Worm (Caenorhabditis elegans): ENCODE data around the gene F38B6.6.

Gene F38B6.6

DNA sequence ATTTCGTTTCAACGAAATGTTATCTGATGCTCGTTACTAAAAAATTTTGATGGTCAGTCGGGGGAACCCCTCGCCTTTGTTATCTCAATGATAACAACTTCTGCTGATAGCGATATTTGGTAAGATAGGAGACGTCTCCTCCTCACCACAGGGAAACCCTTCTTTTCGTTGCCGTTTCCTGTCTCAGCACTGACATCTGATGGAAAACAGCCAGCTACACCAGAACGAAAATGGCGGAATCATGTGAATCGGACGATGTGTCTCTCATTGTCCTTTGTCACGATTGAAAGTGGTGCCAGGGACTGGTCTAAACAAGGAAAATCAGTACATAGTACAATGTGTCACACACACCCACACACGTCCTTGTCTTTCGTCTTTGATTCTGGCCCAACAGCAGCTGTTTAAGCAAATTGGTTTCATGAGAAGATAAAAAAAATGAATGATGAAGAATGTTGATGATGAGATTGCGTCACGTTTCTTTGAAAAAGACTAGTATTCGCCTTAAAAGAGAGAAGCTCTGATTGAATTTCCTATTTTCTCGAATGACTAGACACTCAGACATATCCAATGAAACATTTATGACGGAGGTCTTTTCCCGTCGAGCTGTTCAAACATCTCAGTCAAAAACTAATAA lies 46.6 kb upstream of the F38B6.6 start (continued):
- TF ChIP-seq efl-1 (optimal IDR thresholded peaks at IDR 0.05) (peak in 1 of 2 experiments; percentile 26), efl-1 (GFP tag; optimal IDR thresholded peaks at IDR 0.05 in 1 of 2) (peak in 1 of 2 experiments; percentile 45), nhr-84 (tag; optimal IDR thresholded peaks at IDR 0.05) (no peak), unc-86 (tag; optimal IDR thresholded peaks at IDR 0.05) (peak; percentile 40), ceh-63 (GFP tag; optimal IDR thresholded peaks at IDR 0.05) (no peak), hpl-2 (GFP tag; optimal IDR thresholded peaks at IDR 0.05) (no peak), nhr-11 (tag; optimal IDR thresholded peaks at IDR 0.05) (peak; percentile 31), aha-1 (tag; optimal IDR thresholded peaks at IDR 0.05) (no peak), snu-23 (GFP tag; optimal IDR thresholded peaks at IDR 0.05) (peak; percentile 66), nhr-90 (tag; optimal IDR thresholded peaks at IDR 0.05; ENCODE audit: poor library complexity) (peak; percentile 81), pqm-1 (tag; optimal IDR thresholded peaks at IDR 0.05) (no peak), unc-30 (tag; optimal IDR thresholded peaks at IDR 0.05) (no peak), aly-2 (tag; optimal IDR thresholded peaks at IDR 0.05) (no peak), lir-3 (tag; optimal IDR thresholded peaks at IDR 0.05; ENCODE audit: poor library complexity) (peak; percentile 37), isw-1 (GFP tag; IDR thresholded peaks at IDR 0.05) (no peak), alr-1 (tag; optimal IDR thresholded peaks at IDR 0.05; ENCODE audit: borderline replicate concordance) (no peak), C34B4.2 (tag; optimal IDR thresholded peaks at IDR 0.05) (no peak), sup-37 (GFP tag; optimal IDR thresholded peaks at IDR 0.05) (no peak), lin-14 (GFP tag; optimal IDR thresholded peaks at IDR 0.05) (peak; percentile 93), irx-1 (tag; optimal IDR thresholded peaks at IDR 0.05) (peak; percentile 69), nhr-19 (GFP tag; conservative IDR thresholded peaks at IDR 0.05) (peak; percentile 70), F16B12.6 (tag; optimal IDR thresholded peaks at IDR 0.05) (no peak), unc-62 (GFP tag; optimal IDR thresholded peaks at IDR 0.05) (no peak), xbp-1 (tag; optimal IDR thresholded peaks at IDR 0.05) (peak; percentile 16), lin-15B (tag; optimal IDR thresholded peaks at IDR 0.05) (no peak), ztf-11 (tag; optimal IDR thresholded peaks at IDR 0.05) (peak in 1 of 2 experiments; percentile 11), grh-1 (GFP tag; IDR thresholded peaks at IDR 0.05) (peak; percentile 68), lin-13 (GFP tag; optimal IDR thresholded peaks at IDR 0.05) (no peak), tlp-1 (tag; optimal IDR thresholded peaks at IDR 0.05) (peak; percentile 60), nhr-71 (tag; optimal IDR thresholded peaks at IDR 0.05) (peak; percentile 88), nhr-47 (tag; optimal IDR thresholded peaks at IDR 0.05) (peak; percentile 82), fkh-8 (tag; optimal IDR thresholded peaks at IDR 0.05) (peak; percentile 94), mab-9 (GFP tag; IDR thresholded peaks at IDR 0.05) (no peak), efl-3 (GFP tag; optimal IDR thresholded peaks at IDR 0.05) (no peak), swsn-7 (tag; optimal IDR thresholded peaks at IDR 0.05) (peak; percentile 64), nhr-28 (tag; optimal IDR thresholded peaks at IDR 0.05) (no peak), rnt-1 (tag; optimal IDR thresholded peaks at IDR 0.05) (peak; percentile 21), jun-1 (tag; optimal IDR thresholded peaks at IDR 0.05) (no peak), lsy-2 (tag; optimal IDR thresholded peaks at IDR 0.05) (peak; percentile 32 to 62), vab-15 (tag; optimal IDR thresholded peaks at IDR 0.05) (peak; percentile 45), zip-4 (GFP tag; optimal IDR thresholded peaks at IDR 0.05) (no peak), ceh-88 (GFP tag; IDR thresholded peaks at IDR 0.05) (no peak), nhr-20 (tag; optimal IDR thresholded peaks at IDR 0.05) (peak; percentile 86), zag-1 (tag; optimal IDR thresholded peaks at IDR 0.05) (peak; percentile 51), dsc-1 (tag; optimal IDR thresholded peaks at IDR 0.05) (peak; percentile 68), egl-13 (tag; optimal IDR thresholded peaks at IDR 0.05) (peak; percentile 37), fkh-4 (tag; optimal IDR thresholded peaks at IDR 0.05; ENCODE audit: borderline replicate concordance) (no peak), pag-3 (tag; optimal IDR thresholded peaks at IDR 0.05; ENCODE audit: borderline replicate concordance, insufficient read depth) (no peak), nhr-76 (tag; optimal IDR thresholded peaks at IDR 0.05) (no peak), fos-1 (tag; optimal IDR thresholded peaks at IDR 0.05) (peak; percentile 2), unc-98 (GFP tag; IDR thresholded peaks at IDR 0.05) (no peak), elt-3 (tag; optimal IDR thresholded peaks at IDR 0.05) (peak; percentile 94 to 99 (median 98))

Data from whole organism, L1 larva.